Worm (Caenorhabditis elegans) whole organism, L2 larva: ENCODE results near the gene C06H5.11.

Experiments
- ZK546.5 ChIP-seq: sonication (generic microtip); optimal IDR thresholded peaks from 2 replicates; lab custom pipeline; 2017; ENCODE audit warnings: missing biosample characterization, missing genetic modification characterization
- ama-1 ChIP-seq: fragments of 150-350 bp; optimal IDR thresholded peaks from 2 replicates; lab custom pipeline; 2018; ENCODE audit warnings: inconsistent platforms
- ceh-82 ChIP-seq: fragments of 150-350 bp; optimal IDR thresholded peaks from 2 replicates; lab custom pipeline; 2014; ENCODE audit warnings: missing biosample characterization, missing genetic modification characterization
- dmd-4 ChIP-seq: sonication (generic microtip); optimal IDR thresholded peaks from 2 replicates; lab custom pipeline; 2017; ENCODE audit warnings: missing biosample characterization, missing genetic modification characterization
- fos-1 ChIP-seq: fragments of 150-350 bp; optimal IDR thresholded peaks from 2 replicates; lab custom pipeline; 2014; ENCODE audit warnings: missing biosample characterization, missing genetic modification characterization
- lin-13 ChIP-seq: fragments of 150-350 bp; optimal IDR thresholded peaks from 2 replicates; lab custom pipeline; 2014; ENCODE audit warnings: missing biosample characterization, missing genetic modification reagents, missing genetic modification characterization
- lin-39 ChIP-seq: fragments of 150-350 bp; optimal IDR thresholded peaks from 2 replicates; lab custom pipeline; 2014; ENCODE audit warnings: missing biosample characterization, missing genetic modification reagents, missing genetic modification characterization
- lsy-2 ChIP-seq, 2 experiments: fragments of 150-350 bp in 1 of 2; sonication (generic microtip) in 1 of 2; optimal IDR thresholded peaks; 2 replicates each; lab custom pipeline; 2014 to 2017; ENCODE audit warnings: missing biosample characterization in 2 of 2, missing genetic modification characterization in 2 of 2
- nhr-11 ChIP-seq: fragments of 150-350 bp; optimal IDR thresholded peaks from 2 replicates; lab custom pipeline; 2014; ENCODE audit warnings: missing biosample characterization, missing genetic modification characterization
- nhr-12 ChIP-seq: fragments of 150-350 bp; optimal IDR thresholded peaks from 2 replicates; lab custom pipeline; 2014; ENCODE audit warnings: missing biosample characterization, missing genetic modification characterization
- zag-1 ChIP-seq: fragments of 150-350 bp; optimal IDR thresholded peaks from 2 replicates; lab custom pipeline; 2014; ENCODE audit warnings: missing biosample characterization, missing genetic modification characterization
- ztf-11 ChIP-seq: sonication (generic microtip); optimal IDR thresholded peaks from 2 replicates; lab custom pipeline; 2017; ENCODE audit warnings: missing biosample characterization, missing genetic modification characterization

DNA sequence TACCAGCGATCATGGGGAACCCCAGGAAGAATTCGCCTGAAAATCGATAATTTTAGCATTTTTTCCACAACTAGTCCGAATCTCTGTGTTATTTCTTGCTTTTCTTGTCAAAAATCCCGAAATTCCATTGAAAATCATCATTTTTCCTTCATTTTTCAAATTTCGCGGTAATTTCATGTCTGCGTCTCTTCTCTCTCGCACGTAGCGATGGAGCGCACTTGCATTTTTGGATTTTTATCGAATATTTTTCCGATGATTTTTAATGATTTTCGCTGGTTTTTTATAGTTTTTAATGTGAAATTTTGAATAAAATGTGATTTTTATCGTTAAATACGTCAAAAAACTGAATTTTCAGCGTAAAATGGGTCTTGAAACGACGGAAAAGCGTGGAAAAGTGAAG is 27.6 kb upstream of the C06H5.11 start, which contains the start of gene E01B7.2:
- no peak for TF ChIP-seq ztf-11 (tag; lab: Kevin White, UChicago)
- TF ChIP-seq ZK546.5 = no peak
- TF ChIP-seq lin-13 (GFP tag; lab: Kevin White, UChicago) = peak; percentile 83
- TF ChIP-seq lin-39 = no peak
- peak; percentile 67 for TF ChIP-seq ama-1 (lab: Kevin White, UChicago)
- TF ChIP-seq ceh-82 (tag; lab: Kevin White, UChicago) = peak; percentile 13
- TF ChIP-seq lsy-2 (tag; optimal IDR thresholded peaks at IDR 0.05; lab: Kevin White, UChicago) = peak; percentile 80 to 90
- no peak for TF ChIP-seq nhr-12
- no peak for TF ChIP-seq zag-1 (tag; lab: Kevin White, UChicago)
- no peak for TF ChIP-seq dmd-4 (tag; lab: Kevin White, UChicago)
- TF ChIP-seq fos-1 = peak; percentile 12
- no peak for TF ChIP-seq nhr-11 (tag; lab: Kevin White, UChicago)
